Fruit fly (Drosophila melanogaster) whole organism, embryonic: ENCODE results near the gene Idh3b.

Experiments
- Abd-B ChIP-seq: fragments of 200-800 bp; sonication (Bioruptor generic); optimal IDR thresholded peaks from 2 replicates; lab custom pipeline; 2018; ENCODE audit warnings: missing biosample characterization, mild to moderate bottlenecking, missing genetic modification characterization, moderate library complexity
- Antp ChIP-seq: fragments of 200-800 bp; sonication (Bioruptor generic); optimal IDR thresholded peaks from 3 replicates; lab custom pipeline; 2016; ENCODE audit warnings: missing biosample characterization, missing genetic modification characterization
- CG11093 ChIP-seq: fragments of 200-800 bp; sonication (Bioruptor generic); IDR thresholded peaks from 3 replicates; pipeline ENCODE4 v1.3.6; 2022; ENCODE audit warnings: missing biosample characterization, missing genetic modification characterization
- CG11504 ChIP-seq: fragments of 200-800 bp; sonication (Bioruptor generic); optimal IDR thresholded peaks from 3 replicates; lab custom pipeline; 2019; ENCODE audit warnings: missing biosample characterization, mild to moderate bottlenecking, missing genetic modification characterization, moderate library complexity
- CG13775 ChIP-seq: fragments of 200-800 bp; sonication (Bioruptor generic); optimal IDR thresholded peaks from 3 replicates; lab custom pipeline; 2017; ENCODE audit warnings: missing biosample characterization, mild to moderate bottlenecking, missing genetic modification characterization
- CG14441 ChIP-seq: fragments of 200-800 bp; sonication (Bioruptor generic); IDR thresholded peaks from 2 replicates; pipeline ENCODE4 v1.3.6; 2022; ENCODE audit warnings: missing biosample characterization, missing genetic modification characterization
- CG16779 ChIP-seq: fragments of 200-800 bp; sonication (Bioruptor generic); IDR thresholded peaks from 2 replicates; pipeline ENCODE4 v1.3.6; 2022; ENCODE audit warnings: missing biosample characterization, missing genetic modification characterization
- CG17385 ChIP-seq: fragments of 200-800 bp; sonication (Bioruptor generic); optimal IDR thresholded peaks from 3 replicates; lab custom pipeline; 2018; ENCODE audit warnings: missing biosample characterization, mild to moderate bottlenecking, missing genetic modification characterization
- CG2199 ChIP-seq: fragments of 200-800 bp; sonication (Bioruptor generic); IDR thresholded peaks from 3 replicates; pipeline ENCODE4 v1.3.6; 2022; ENCODE audit warnings: missing biosample characterization, missing genetic modification characterization
- CG2678 ChIP-seq: fragments of 200-800 bp; sonication (Bioruptor generic); optimal IDR thresholded peaks from 3 replicates; lab custom pipeline; 2019; ENCODE audit warnings: missing biosample characterization, mild to moderate bottlenecking, missing genetic modification characterization, moderate library complexity
- CG2889 ChIP-seq: fragments of 200-800 bp; sonication (Bioruptor generic); IDR thresholded peaks from 3 replicates; pipeline ENCODE4 v1.3.6; 2022; ENCODE audit warnings: missing biosample characterization, missing genetic modification characterization
- CG3407 ChIP-seq: fragments of 200-800 bp; sonication (Bioruptor generic); optimal IDR thresholded peaks from 2 replicates; lab custom pipeline; 2018; ENCODE audit warnings: missing biosample characterization, mild to moderate bottlenecking, missing genetic modification characterization
- CG4730 ChIP-seq: fragments of 200-800 bp; sonication (Bioruptor generic); IDR thresholded peaks from 2 replicates; pipeline ENCODE4 v1.3.6; 2022; ENCODE audit warnings: missing biosample characterization, missing genetic modification characterization
- CG4820 ChIP-seq: fragments of 200-800 bp; sonication (Bioruptor generic); optimal IDR thresholded peaks from 3 replicates; lab custom pipeline; 2016; ENCODE audit warnings: missing biosample characterization, missing genetic modification characterization
- CG6854 ChIP-seq: fragments of 200-800 bp; sonication (Bioruptor generic); optimal IDR thresholded peaks from 3 replicates; lab custom pipeline; 2017; ENCODE audit warnings: missing biosample characterization, mild to moderate bottlenecking, missing genetic modification characterization
- CG7839 ChIP-seq: fragments of 200-800 bp; sonication (Bioruptor generic); optimal IDR thresholded peaks from 3 replicates; lab custom pipeline; 2018; ENCODE audit warnings: missing biosample characterization, mild to moderate bottlenecking, missing genetic modification characterization, moderate library complexity
- CG8281 ChIP-seq: fragments of 200-800 bp; sonication (Bioruptor generic); optimal IDR thresholded peaks from 2 replicates; lab custom pipeline; 2018; ENCODE audit warnings: missing biosample characterization, mild to moderate bottlenecking, missing genetic modification characterization, moderate library complexity
- CG9609 ChIP-seq: fragments of 200-800 bp; sonication (Bioruptor generic); optimal IDR thresholded peaks from 3 replicates; lab custom pipeline; 2016; ENCODE audit warnings: missing biosample characterization, missing genetic modification characterization
- CoRest ChIP-seq: fragments of 200-800 bp; sonication (Bioruptor generic); optimal IDR thresholded peaks from 3 replicates; lab custom pipeline; 2018; ENCODE audit warnings: missing biosample characterization, mild to moderate bottlenecking, missing genetic modification characterization, moderate library complexity
- Dfd ChIP-seq, 2 experiments: fragments of >200 bp; optimal IDR thresholded peaks; 2 replicates each; lab custom pipeline; 2017; ENCODE audit warnings: missing biosample characterization in 2 of 2, missing genetic modification characterization in 2 of 2
- Fer2 ChIP-seq: fragments of 200-800 bp; sonication (Bioruptor generic); optimal IDR thresholded peaks from 2 replicates; lab custom pipeline; 2018; ENCODE audit warnings: missing biosample characterization, mild to moderate bottlenecking, missing genetic modification characterization, moderate library complexity
- Fer3 ChIP-seq: fragments of 200-800 bp; sonication (Bioruptor generic); optimal IDR thresholded peaks from 2 replicates; lab custom pipeline; 2018; ENCODE audit warnings: missing biosample characterization, mild to moderate bottlenecking, missing genetic modification characterization, moderate library complexity
- Mes4 ChIP-seq: fragments of 200-800 bp; sonication (Bioruptor generic); optimal IDR thresholded peaks from 2 replicates; lab custom pipeline; 2016; ENCODE audit warnings: missing biosample characterization, missing genetic modification characterization
- Mrtf ChIP-seq: fragments of 200-800 bp; sonication (Bioruptor generic); IDR thresholded peaks from 3 replicates; pipeline ENCODE4 v1.3.6; 2022; ENCODE audit warnings: missing biosample characterization, missing genetic modification characterization
- Neu2 ChIP-seq: fragments of 200-800 bp; sonication (Bioruptor generic); optimal IDR thresholded peaks from 3 replicates; lab custom pipeline; 2016; ENCODE audit warnings: missing biosample characterization, missing genetic modification characterization, borderline replicate concordance
- Nf-YC ChIP-seq: fragments of 200-800 bp; optimal IDR thresholded peaks from 3 replicates; lab custom pipeline; 2019; ENCODE audit warnings: missing biosample characterization, mild to moderate bottlenecking, missing genetic modification characterization, moderate library complexity
- Oaz ChIP-seq: fragments of 200-800 bp; sonication (Bioruptor generic); IDR thresholded peaks from 2 replicates; pipeline ENCODE4 v1.3.6; 2022; ENCODE audit warnings: missing biosample characterization, missing genetic modification characterization
- Pdp1 ChIP-seq, 2 experiments: fragments of 200-800 bp; sonication (Bioruptor generic); optimal IDR thresholded peaks; 3 replicates each; lab custom pipeline; 2016; ENCODE audit warnings: missing biosample characterization in 2 of 2, missing genetic modification characterization in 2 of 2, mild to moderate bottlenecking in 1 of 2, moderate library complexity in 1 of 2
- Vsx1 ChIP-seq: fragments of 200-800 bp; sonication (Bioruptor generic); optimal IDR thresholded peaks from 2 replicates; lab custom pipeline; 2017; ENCODE audit warnings: missing biosample characterization, mild to moderate bottlenecking, missing genetic modification characterization, missing genetic modification reagents
- abd-A ChIP-seq: fragments of 200-800 bp; sonication (Bioruptor generic); optimal IDR thresholded peaks from 3 replicates; lab custom pipeline; 2019; ENCODE audit warnings: missing biosample characterization, mild to moderate bottlenecking, missing genetic modification characterization, moderate library complexity
- al ChIP-seq: fragments of 200-800 bp; sonication (Bioruptor generic); IDR thresholded peaks from 2 replicates; pipeline ENCODE4 v1.3.6; 2022; ENCODE audit warnings: missing biosample characterization, missing genetic modification characterization
- az2 ChIP-seq: fragments of 200-800 bp; sonication (Bioruptor generic); optimal IDR thresholded peaks from 3 replicates; lab custom pipeline; 2016; ENCODE audit warnings: missing biosample characterization, missing genetic modification characterization
- bsh ChIP-seq, 2 experiments: fragments of 200-800 bp; sonication (Bioruptor generic); optimal IDR thresholded peaks; 2 replicates each; lab custom pipeline; 2017 to 2018; ENCODE audit warnings: mild to moderate bottlenecking in 2 of 2, missing biosample characterization in 2 of 2, missing genetic modification characterization in 2 of 2, moderate library complexity in 1 of 2
- cg ChIP-seq: fragments of 200-800 bp; sonication (Bioruptor generic); optimal IDR thresholded peaks from 3 replicates; lab custom pipeline; 2019; ENCODE audit warnings: missing biosample characterization, mild to moderate bottlenecking, missing genetic modification characterization, moderate library complexity
- crol ChIP-seq: fragments of 200-800 bp; sonication (Bioruptor generic); IDR thresholded peaks from 2 replicates; pipeline ENCODE4 v1.3.6; 2022; ENCODE audit warnings: missing biosample characterization, missing genetic modification characterization
- crp ChIP-seq, 2 experiments: fragments of 200-800 bp; sonication (Bioruptor generic); optimal IDR thresholded peaks; 2 replicates in 1 of 2; 3 replicates in 1 of 2; lab custom pipeline; 2017; ENCODE audit warnings: missing biosample characterization in 2 of 2, missing genetic modification characterization in 2 of 2, mild to moderate bottlenecking in 1 of 2, moderate library complexity in 1 of 2
- ken ChIP-seq: fragments of 200-800 bp; sonication (Bioruptor generic); IDR thresholded peaks from 3 replicates; pipeline ENCODE4 v1.3.6; 2022; ENCODE audit warnings: missing biosample characterization, missing genetic modification characterization
- kni ChIP-seq: fragments of 200-800 bp; sonication (Bioruptor generic); optimal IDR thresholded peaks from 3 replicates; lab custom pipeline; 2017; ENCODE audit warnings: mild to moderate bottlenecking, missing biosample characterization, missing genetic modification reagents, missing genetic modification characterization
- maf-S ChIP-seq: fragments of 200-800 bp; sonication (Bioruptor generic); optimal IDR thresholded peaks from 2 replicates; lab custom pipeline; 2016; ENCODE audit warnings: missing biosample characterization, missing genetic modification characterization
- onecut ChIP-seq: fragments of 200-800 bp; sonication (Bioruptor generic); IDR thresholded peaks from 2 replicates; pipeline ENCODE4 v1.3.6; 2022; ENCODE audit warnings: missing biosample characterization, missing genetic modification characterization
- phol ChIP-seq: fragments of 200-800 bp; sonication (Bioruptor generic); optimal IDR thresholded peaks from 3 replicates; lab custom pipeline; 2018; ENCODE audit warnings: missing biosample characterization, mild to moderate bottlenecking, missing genetic modification characterization, moderate library complexity
- scrt ChIP-seq: fragments of 200-800 bp; sonication (Bioruptor generic); optimal IDR thresholded peaks from 2 replicates; lab custom pipeline; 2018; ENCODE audit warnings: missing biosample characterization, mild to moderate bottlenecking, missing genetic modification characterization, moderate library complexity
- sima ChIP-seq: fragments of 200-800 bp; sonication (Bioruptor generic); optimal IDR thresholded peaks from 2 replicates; lab custom pipeline; 2016; ENCODE audit warnings: missing biosample characterization, missing genetic modification characterization
- so ChIP-seq: fragments of 200-800 bp; sonication (Bioruptor generic); IDR thresholded peaks from 3 replicates; pipeline ENCODE4 v1.3.6; 2022; ENCODE audit warnings: missing biosample characterization, missing genetic modification characterization
- stwl ChIP-seq: fragments of 200-800 bp; sonication (Bioruptor generic); optimal IDR thresholded peaks from 3 replicates; lab custom pipeline; 2018; ENCODE audit warnings: missing biosample characterization, mild to moderate bottlenecking, missing genetic modification characterization, moderate library complexity
- tx ChIP-seq: fragments of 200-800 bp; sonication (Bioruptor generic); optimal IDR thresholded peaks from 2 replicates; lab custom pipeline; 2016; ENCODE audit warnings: missing biosample characterization, missing genetic modification characterization
- vfl ChIP-seq: fragments of 200-800 bp; sonication (Bioruptor generic); optimal IDR thresholded peaks from 2 replicates; lab custom pipeline; 2016; ENCODE audit warnings: missing biosample characterization, missing genetic modification characterization
- vvl ChIP-seq: fragments of 200-800 bp; sonication (Bioruptor generic); IDR thresholded peaks from 2 replicates; pipeline ENCODE4 v1.3.6; 2022; ENCODE audit warnings: missing biosample characterization, missing genetic modification characterization
- zf30C ChIP-seq: fragments of 200-800 bp; sonication (Bioruptor generic); optimal IDR thresholded peaks from 3 replicates; lab custom pipeline; 2018; ENCODE audit warnings: missing biosample characterization, mild to moderate bottlenecking, missing genetic modification characterization

Idh3b gene

DNA sequence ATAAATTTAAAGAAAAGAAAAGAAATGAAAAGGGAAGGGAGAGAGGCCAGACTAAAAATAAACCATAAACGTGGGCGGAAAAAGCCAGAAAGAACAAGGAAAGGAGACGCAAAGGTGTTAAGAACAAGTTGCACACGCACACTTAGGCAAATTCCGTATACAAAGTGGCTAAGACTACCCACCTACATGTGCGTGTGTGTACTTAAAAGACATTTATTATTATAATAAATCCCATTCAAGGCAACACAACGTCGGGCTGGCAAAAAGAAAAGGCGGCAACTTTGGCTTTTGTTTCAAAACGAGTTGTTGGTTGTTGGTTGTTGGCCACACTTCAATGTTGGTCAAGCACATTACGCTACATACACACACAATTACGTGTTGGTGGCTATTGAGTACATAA, 33.1 kb upstream of the Idh3b start (continued):
- TF ChIP-seq bsh (GFP tag; optimal IDR thresholded peaks at IDR 0.05; lab: Kevin White, UChicago) (no peak), Nf-YC (tag; lab: Kevin White, UChicago) (no peak), onecut (no peak), CG11504 (tag; lab: Kevin White, UChicago) (peak; percentile 13), al (GFP tag; lab: Robert Waterston, UW) (no peak), CG2678 (tag; lab: Kevin White, UChicago) (no peak), Antp (GFP tag; lab: Kevin White, UChicago) (no peak), stwl (tag; lab: Kevin White, UChicago) (peak; percentile 42), cg (GFP tag; lab: Kevin White, UChicago) (peak; percentile 28), az2 (GFP tag; lab: Kevin White, UChicago) (no peak), zf30C (no peak), Neu2 (no peak), Fer3 (tag; lab: Kevin White, UChicago) (no peak), sima (no peak), CG13775 (GFP tag; lab: Kevin White, UChicago) (no peak), scrt (GFP tag; lab: Kevin White, UChicago) (no peak), CG16779 (GFP tag; lab: Robert Waterston, UW) (no peak), kni (GFP tag; lab: Kevin White, UChicago) (peak; percentile 51), CG7839 (tag; lab: Kevin White, UChicago) (no peak), CG6854 (GFP tag; lab: Kevin White, UChicago) (no peak), tx (GFP tag; lab: Kevin White, UChicago) (no peak), Vsx1 (GFP tag; lab: Kevin White, UChicago) (no peak), CG2889 (GFP tag; lab: Robert Waterston, UW) (no peak), CG11093 (no peak), CG14441 (GFP tag; lab: Robert Waterston, UW) (no peak)

DNA sequence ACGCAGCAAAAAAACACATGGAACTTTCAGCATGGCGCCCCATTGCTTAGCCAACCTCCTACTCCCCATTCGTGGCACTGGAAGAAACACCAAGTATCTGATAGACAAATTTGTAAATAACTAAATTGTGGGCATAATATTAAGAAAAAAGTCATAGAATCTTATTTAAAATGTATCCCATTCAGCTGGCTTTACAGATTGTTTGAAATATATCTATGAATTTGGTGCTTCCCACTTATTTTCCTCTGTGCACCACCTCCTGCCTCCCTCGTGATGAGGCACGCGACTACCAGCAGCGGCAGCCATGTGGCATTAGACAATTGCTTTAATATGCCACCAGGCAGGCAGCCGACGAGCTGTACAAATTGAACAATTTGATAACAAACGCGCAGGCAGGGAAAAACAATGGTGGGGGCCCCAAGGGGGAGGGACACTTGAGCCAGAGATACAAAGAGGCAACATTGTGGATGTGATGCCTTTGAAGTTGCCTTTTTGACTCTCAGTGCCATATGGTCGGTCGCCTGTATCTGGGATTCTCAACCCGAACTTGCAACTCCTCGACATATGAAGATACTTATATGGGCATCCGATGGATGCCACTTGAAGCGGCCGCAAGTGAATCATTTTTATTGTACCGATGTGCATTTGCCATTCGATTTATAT, 30.1 kb upstream of the Idh3b start:
- TF ChIP-seq CoRest (tag; lab: Kevin White, UChicago): peak; percentile 80
- peak; percentile 33 for TF ChIP-seq vfl (GFP tag; lab: Kevin White, UChicago)
- TF ChIP-seq Fer2 (tag; lab: Kevin White, UChicago): peak; percentile 35
- TF ChIP-seq Mrtf: peak; percentile 62; the same call in 1 of the 3 replicates
- peak; percentile 76 for TF ChIP-seq phol (tag; lab: Kevin White, UChicago)
- TF ChIP-seq CG17385: peak; percentile 79
- TF ChIP-seq ken (GFP tag; lab: Robert Waterston, UW): peak; percentile 82
- peak; percentile 69 for TF ChIP-seq Abd-B (GFP tag; lab: Kevin White, UChicago)
- peak in 1 of 2 experiments; percentile 20 for TF ChIP-seq crp (GFP tag; optimal IDR thresholded peaks at IDR 0.05; lab: Kevin White, UChicago)
- peak; percentile 45 for TF ChIP-seq CG8281 (tag; lab: Kevin White, UChicago)
- TF ChIP-seq kni (GFP tag; lab: Kevin White, UChicago): no peak
- peak; percentile 60 to 80 for TF ChIP-seq Pdp1 (GFP tag; optimal IDR thresholded peaks at IDR 0.05; lab: Kevin White, UChicago)
- TF ChIP-seq vvl (GFP tag; lab: Robert Waterston, UW): peak; percentile 89
- no peak; the same call in 2 of the 3 replicates for TF ChIP-seq CG2199 (GFP tag; lab: Robert Waterston, UW)
- peak; percentile 76 for TF ChIP-seq CG3407 (GFP tag; lab: Kevin White, UChicago)
- peak; percentile 79 for TF ChIP-seq crol (GFP tag; lab: Robert Waterston, UW)
- TF ChIP-seq Mes4 (GFP tag; lab: Kevin White, UChicago): peak; percentile 31
- TF ChIP-seq so (GFP tag; lab: Robert Waterston, UW): peak; percentile 82
- peak; percentile 63 for TF ChIP-seq CG4820
- TF ChIP-seq Oaz (GFP tag; lab: Robert Waterston, UW): peak; percentile 64
- peak; percentile 75 for TF ChIP-seq abd-A (tag; lab: Kevin White, UChicago)
- TF ChIP-seq CG16779 (GFP tag; lab: Robert Waterston, UW): peak; percentile 63; the same call in 1 of the 2 replicates
- TF ChIP-seq CG9609 (GFP tag; lab: Kevin White, UChicago): peak; percentile 60
- no peak for TF ChIP-seq Dfd (GFP tag; optimal IDR thresholded peaks at IDR 0.05; lab: Kevin White, UChicago)
- TF ChIP-seq CG4730 (GFP tag; lab: Robert Waterston, UW): peak; percentile 77
- TF ChIP-seq maf-S (GFP tag; lab: Kevin White, UChicago): peak; percentile 77
